Fruit fly (Drosophila melanogaster) whole organism, embryonic: ENCODE data around the gene RpS15Aa.

Source experiments
- Atf-2 ChIP-seq: fragments of 200-800 bp; sonication (Bioruptor generic); optimal IDR thresholded peaks from 2 replicates; lab custom pipeline; 2016; ENCODE audit warnings: missing biosample characterization, missing genetic modification characterization
- CG10267 ChIP-seq: fragments of 200-800 bp; sonication (Bioruptor generic); optimal IDR thresholded peaks from 2 replicates; lab custom pipeline; 2018; ENCODE audit warnings: missing biosample characterization, mild to moderate bottlenecking, missing genetic modification characterization, moderate library complexity
- CG10274 ChIP-seq: fragments of 200-800 bp; sonication (Bioruptor generic); optimal IDR thresholded peaks from 3 replicates; lab custom pipeline; 2017; ENCODE audit warnings: missing biosample characterization, mild to moderate bottlenecking, missing genetic modification characterization
- CG11398 ChIP-seq: fragments of 200-800 bp; sonication (Bioruptor generic); optimal IDR thresholded peaks from 2 replicates; lab custom pipeline; 2016; ENCODE audit warnings: missing biosample characterization, missing genetic modification characterization
- CG12219 ChIP-seq: fragments of 200-800 bp; sonication (Bioruptor generic); optimal IDR thresholded peaks from 3 replicates; lab custom pipeline; 2018; ENCODE audit warnings: missing biosample characterization, mild to moderate bottlenecking, missing genetic modification characterization
- CG12769 ChIP-seq: fragments of 200-800 bp; sonication (Bioruptor generic); optimal IDR thresholded peaks from 2 replicates; lab custom pipeline; 2019; ENCODE audit warnings: missing biosample characterization, mild to moderate bottlenecking, missing genetic modification characterization, moderate library complexity
- CG14710 ChIP-seq: fragments of 200-800 bp; sonication (Bioruptor generic); optimal IDR thresholded peaks from 3 replicates; lab custom pipeline; 2019; ENCODE audit warnings: missing biosample characterization, mild to moderate bottlenecking, missing genetic modification characterization, moderate library complexity
- CG17328 ChIP-seq: fragments of 200-800 bp; sonication (Bioruptor generic); IDR thresholded peaks from 2 replicates; pipeline ENCODE4 v1.3.6; 2022; ENCODE audit warnings: missing biosample characterization, missing genetic modification characterization
- CG18619 ChIP-seq: fragments of 200-800 bp; sonication (Bioruptor generic); optimal IDR thresholded peaks from 3 replicates; lab custom pipeline; 2017; ENCODE audit warnings: missing biosample characterization, mild to moderate bottlenecking, missing genetic modification characterization
- CG31441 ChIP-seq: fragments of 200-800 bp; sonication (Bioruptor generic); IDR thresholded peaks from 2 replicates; pipeline ENCODE4 v1.3.6; 2022; ENCODE audit warnings: missing biosample characterization, missing genetic modification characterization
- CG3407 ChIP-seq: fragments of 200-800 bp; sonication (Bioruptor generic); optimal IDR thresholded peaks from 2 replicates; lab custom pipeline; 2018; ENCODE audit warnings: missing biosample characterization, mild to moderate bottlenecking, missing genetic modification characterization
- CG4404 ChIP-seq: fragments of 200-800 bp; sonication (Bioruptor generic); IDR thresholded peaks from 2 replicates; pipeline ENCODE4 v1.3.6; 2022; ENCODE audit warnings: missing biosample characterization, missing genetic modification characterization
- CG4424 ChIP-seq: fragments of 200-800 bp; sonication (Bioruptor generic); optimal IDR thresholded peaks from 3 replicates; lab custom pipeline; 2016; ENCODE audit warnings: missing biosample characterization, missing genetic modification characterization
- CG4820 ChIP-seq: fragments of 200-800 bp; sonication (Bioruptor generic); optimal IDR thresholded peaks from 3 replicates; lab custom pipeline; 2016; ENCODE audit warnings: missing biosample characterization, missing genetic modification characterization
- CG7745 ChIP-seq: fragments of 200-800 bp; sonication (Bioruptor generic); optimal IDR thresholded peaks from 2 replicates; lab custom pipeline; 2018; ENCODE audit warnings: missing biosample characterization, mild to moderate bottlenecking, missing genetic modification characterization, moderate library complexity
- CG8359 ChIP-seq: fragments of 200-800 bp; sonication (Bioruptor generic); optimal IDR thresholded peaks from 2 replicates; lab custom pipeline; 2017; ENCODE audit warnings: missing biosample characterization, mild to moderate bottlenecking, missing genetic modification characterization, borderline replicate concordance
- CG9437 ChIP-seq: fragments of 200-800 bp; sonication (Bioruptor generic); optimal IDR thresholded peaks from 2 replicates; lab custom pipeline; 2018; ENCODE audit warnings: missing biosample characterization, mild to moderate bottlenecking, missing genetic modification characterization
- Deaf1 ChIP-seq: fragments of 200-800 bp; optimal IDR thresholded peaks from 3 replicates; lab custom pipeline; 2019; ENCODE audit warnings: missing biosample characterization, mild to moderate bottlenecking, missing genetic modification characterization, moderate library complexity
- Gsc ChIP-seq: fragments of 200-800 bp; sonication (Bioruptor generic); IDR thresholded peaks from 2 replicates; pipeline ENCODE4 v1.3.6; 2022; ENCODE audit warnings: missing biosample characterization, missing genetic modification characterization
- HmgZ ChIP-seq: fragments of 200-800 bp; sonication (Bioruptor generic); optimal IDR thresholded peaks from 2 replicates; lab custom pipeline; 2018; ENCODE audit warnings: missing biosample characterization, mild to moderate bottlenecking, missing genetic modification characterization
- Max ChIP-seq: fragments of 200-800 bp; sonication (Bioruptor generic); optimal IDR thresholded peaks from 2 replicates; lab custom pipeline; 2016; ENCODE audit warnings: missing biosample characterization, mild to moderate bottlenecking, missing genetic modification characterization
- NC2α ChIP-seq: fragments of 200-800 bp; sonication (Bioruptor generic); optimal IDR thresholded peaks from 2 replicates; lab custom pipeline; 2016; ENCODE audit warnings: missing biosample characterization, missing genetic modification characterization
- Nf-YA ChIP-seq: fragments of 200-800 bp; sonication (Bioruptor generic); IDR thresholded peaks from 2 replicates; pipeline ENCODE4 v1.3.6; 2022; ENCODE audit warnings: missing biosample characterization, missing genetic modification characterization
- Nf-YB ChIP-seq: fragments of 200-800 bp; sonication (Bioruptor generic); optimal IDR thresholded peaks from 3 replicates; lab custom pipeline; 2019; ENCODE audit warnings: missing biosample characterization, mild to moderate bottlenecking, missing genetic modification characterization, moderate library complexity
- Sin3A ChIP-seq: fragments of >200 bp; optimal IDR thresholded peaks from 2 replicates; lab custom pipeline; 2018
- Sox102F ChIP-seq: fragments of 200-800 bp; sonication (Bioruptor generic); optimal IDR thresholded peaks from 2 replicates; lab custom pipeline; 2018; ENCODE audit warnings: missing biosample characterization, mild to moderate bottlenecking, missing genetic modification characterization, moderate library complexity
- Vsx1 ChIP-seq: fragments of 200-800 bp; sonication (Bioruptor generic); optimal IDR thresholded peaks from 2 replicates; lab custom pipeline; 2017; ENCODE audit warnings: missing biosample characterization, mild to moderate bottlenecking, missing genetic modification characterization, missing genetic modification reagents
- YL-1 ChIP-seq: fragments of 200-800 bp; sonication (Bioruptor generic); optimal IDR thresholded peaks from 3 replicates; lab custom pipeline; 2017; ENCODE audit warnings: missing biosample characterization, mild to moderate bottlenecking, missing genetic modification characterization
- amos ChIP-seq: fragments of 200-800 bp; sonication (Bioruptor generic); IDR thresholded peaks from 2 replicates; pipeline ENCODE4 v1.3.6; 2022; ENCODE audit warnings: missing biosample characterization, missing genetic modification characterization; ENCODE audit not compliant: partially characterized antibody
- ato ChIP-seq: fragments of 200-800 bp; sonication (Bioruptor generic); IDR thresholded peaks from 2 replicates; pipeline ENCODE4 v1.3.6; 2022; ENCODE audit warnings: missing biosample characterization, missing genetic modification characterization; ENCODE audit not compliant: partially characterized antibody
- az2 ChIP-seq: fragments of 200-800 bp; sonication (Bioruptor generic); optimal IDR thresholded peaks from 3 replicates; lab custom pipeline; 2016; ENCODE audit warnings: missing biosample characterization, missing genetic modification characterization
- bbx ChIP-seq: fragments of 200-800 bp; sonication (Bioruptor generic); IDR thresholded peaks from 2 replicates; pipeline ENCODE4 v1.3.6; 2022; ENCODE audit warnings: missing biosample characterization, missing genetic modification characterization; ENCODE audit not compliant: partially characterized antibody
- crol ChIP-seq: fragments of 200-800 bp; sonication (Bioruptor generic); IDR thresholded peaks from 2 replicates; pipeline ENCODE4 v1.3.6; 2022; ENCODE audit warnings: missing biosample characterization, missing genetic modification characterization
- crp ChIP-seq, 2 experiments: fragments of 200-800 bp; sonication (Bioruptor generic); optimal IDR thresholded peaks; 2 replicates in 1 of 2; 3 replicates in 1 of 2; lab custom pipeline; 2017; ENCODE audit warnings: missing biosample characterization in 2 of 2, missing genetic modification characterization in 2 of 2, mild to moderate bottlenecking in 1 of 2, moderate library complexity in 1 of 2
- dati ChIP-seq: fragments of 200-800 bp; sonication (Bioruptor generic); IDR thresholded peaks from 2 replicates; pipeline ENCODE4 v1.3.6; 2022; ENCODE audit warnings: missing biosample characterization, missing genetic modification characterization
- gsb-n ChIP-seq: fragments of 200-800 bp; sonication (Bioruptor generic); optimal IDR thresholded peaks from 3 replicates; lab custom pipeline; 2018; ENCODE audit warnings: missing biosample characterization, mild to moderate bottlenecking, missing genetic modification characterization
- gt ChIP-seq: fragments of 200-800 bp; sonication (Bioruptor generic); IDR thresholded peaks from 2 replicates; pipeline ENCODE4 v1.3.6; 2022; ENCODE audit warnings: missing biosample characterization, missing genetic modification characterization
- her ChIP-seq: fragments of 200-800 bp; sonication (Bioruptor generic); optimal IDR thresholded peaks from 2 replicates; lab custom pipeline; 2016; ENCODE audit warnings: missing biosample characterization, missing genetic modification characterization
- jigr1 ChIP-seq: fragments of 200-800 bp; sonication (Bioruptor generic); IDR thresholded peaks from 3 replicates; pipeline ENCODE4 v1.3.6; 2022; ENCODE audit warnings: missing biosample characterization, missing genetic modification characterization
- jumu ChIP-seq: fragments of 200-800 bp; sonication (Bioruptor generic); optimal IDR thresholded peaks from 3 replicates; lab custom pipeline; 2016; ENCODE audit warnings: missing biosample characterization, missing genetic modification characterization
- knrl ChIP-seq: fragments of 200-800 bp; sonication (Bioruptor generic); IDR thresholded peaks from 3 replicates; pipeline ENCODE4 v1.3.6; 2022; ENCODE audit warnings: missing biosample characterization, missing genetic modification characterization; ENCODE audit not compliant: partially characterized antibody
- mirr ChIP-seq: fragments of 200-800 bp; sonication (Bioruptor generic); optimal IDR thresholded peaks from 3 replicates; lab custom pipeline; 2018; ENCODE audit warnings: missing biosample characterization, mild to moderate bottlenecking, missing genetic modification characterization
- seq ChIP-seq: fragments of 200-800 bp; sonication (Bioruptor generic); IDR thresholded peaks from 2 replicates; pipeline ENCODE4 v1.3.6; 2022; ENCODE audit warnings: missing biosample characterization, missing genetic modification characterization
- slbo ChIP-seq: fragments of 200-800 bp; sonication (Bioruptor generic); IDR thresholded peaks from 2 replicates; pipeline ENCODE4 v1.3.6; 2022; ENCODE audit warnings: missing biosample characterization, missing genetic modification characterization
- sna ChIP-seq: fragments of 200-800 bp; sonication (Bioruptor generic); IDR thresholded peaks from 2 replicates; pipeline ENCODE4 v1.3.6; 2022; ENCODE audit warnings: missing biosample characterization, missing genetic modification characterization; ENCODE audit not compliant: partially characterized antibody
- tap ChIP-seq: fragments of 200-800 bp; optimal IDR thresholded peaks from 3 replicates; lab custom pipeline; 2019; ENCODE audit warnings: missing biosample characterization, mild to moderate bottlenecking, missing genetic modification characterization, moderate library complexity
- unc-4 ChIP-seq: fragments of 200-800 bp; sonication (Bioruptor generic); IDR thresholded peaks from 2 replicates; pipeline ENCODE4 v1.3.6; 2022; ENCODE audit warnings: missing biosample characterization, missing genetic modification characterization; ENCODE audit not compliant: partially characterized antibody
- z ChIP-seq: fragments of 200-800 bp; sonication (Bioruptor generic); IDR thresholded peaks from 3 replicates; pipeline ENCODE4 v1.3.6; 2022; ENCODE audit warnings: missing biosample characterization, missing genetic modification characterization
- zf30C ChIP-seq: fragments of 200-800 bp; sonication (Bioruptor generic); optimal IDR thresholded peaks from 3 replicates; lab custom pipeline; 2018; ENCODE audit warnings: missing biosample characterization, mild to moderate bottlenecking, missing genetic modification characterization
- zfh2 ChIP-seq: fragments of 200-800 bp; sonication (Bioruptor generic); optimal IDR thresholded peaks from 2 replicates; lab custom pipeline; 2016; ENCODE audit warnings: missing biosample characterization, missing genetic modification characterization

Gene RpS15Aa

dm6 chrX:13337454-13337853 lies at the start of gene RpS15Aa (continued):
- TF ChIP-seq z (GFP tag; lab: Robert Waterston, UW), result peak; percentile 51; the same call in 1 of the 3 replicates
- TF ChIP-seq CG31441 (GFP tag; lab: Robert Waterston, UW), result peak; percentile 26; the same call in 1 of the 2 replicates
- TF ChIP-seq Gsc, result no peak
- peak; percentile 37 for TF ChIP-seq CG14710 (tag; lab: Kevin White, UChicago)
- TF ChIP-seq CG10267, result peak; percentile 46
- TF ChIP-seq CG12769, result peak; percentile 54
- TF ChIP-seq sna, result no peak
- TF ChIP-seq Vsx1, result peak; percentile 54
- TF ChIP-seq mirr (GFP tag; lab: Kevin White, UChicago), result peak; percentile 82
- TF ChIP-seq CG17328 (GFP tag; lab: Robert Waterston, UW), result peak; percentile 87
- TF ChIP-seq Max (GFP tag; lab: Kevin White, UChicago), result no peak
- TF ChIP-seq zf30C (GFP tag; lab: Kevin White, UChicago), result peak; percentile 15
- TF ChIP-seq CG10274, result peak; percentile 67
- peak; percentile 76 for TF ChIP-seq CG11398
- peak; percentile 58 for TF ChIP-seq tap (tag; lab: Kevin White, UChicago)
- TF ChIP-seq CG3407 (GFP tag; lab: Kevin White, UChicago), result peak; percentile 47
- TF ChIP-seq YL-1 (GFP tag; lab: Kevin White, UChicago), result peak; percentile 82
- TF ChIP-seq CG7745, result no peak
- peak; percentile 49; the same call in 1 of the 2 replicates for TF ChIP-seq gt (GFP tag; lab: Robert Waterston, UW)
- peak; percentile 57 for TF ChIP-seq HmgZ (tag; lab: Kevin White, UChicago)
- peak in 1 of 2 experiments; percentile 42 for TF ChIP-seq crp (GFP tag; optimal IDR thresholded peaks at IDR 0.05; lab: Kevin White, UChicago)
- TF ChIP-seq CG4820 (GFP tag; lab: Kevin White, UChicago), result peak; percentile 47
- peak; percentile 81 for TF ChIP-seq amos (GFP tag; lab: Robert Waterston, UW)
- TF ChIP-seq CG9437 (GFP tag; lab: Kevin White, UChicago), result peak; percentile 43
- 0 out of 2 replicates have a peak, but pooled peaks have one; percentile 39 for TF ChIP-seq dati (GFP tag; lab: Robert Waterston, UW)
- TF ChIP-seq NC2α (GFP tag; lab: Kevin White, UChicago), result peak; percentile 45
- TF ChIP-seq slbo, result peak; percentile 83
- TF ChIP-seq az2, result peak; percentile 33
- TF ChIP-seq CG4404 (GFP tag; lab: Robert Waterston, UW), result 0 out of 2 replicates have a peak, but pooled peaks have one; percentile 21
- TF ChIP-seq ato, result peak; percentile 43; the same call in 1 of the 2 replicates
- TF ChIP-seq jigr1, result 0 out of 3 replicates have a peak, but pooled peaks have one; percentile 20
- peak; percentile 62 for TF ChIP-seq Atf-2 (GFP tag; lab: Kevin White, UChicago)
- no peak for TF ChIP-seq Sox102F (GFP tag; lab: Kevin White, UChicago)
- TF ChIP-seq her (GFP tag; lab: Kevin White, UChicago), result peak; percentile 75
- TF ChIP-seq CG4424 (GFP tag; lab: Kevin White, UChicago), result peak; percentile 73
- no peak for TF ChIP-seq Deaf1 (tag; lab: Kevin White, UChicago)
- TF ChIP-seq CG8359 (GFP tag; lab: Kevin White, UChicago), result peak; percentile 38
- TF ChIP-seq unc-4 (GFP tag; lab: Robert Waterston, UW), result peak; percentile 40
- peak; percentile 39; the same call in 1 of the 2 replicates for TF ChIP-seq crol (GFP tag; lab: Robert Waterston, UW)
- peak; percentile 66 for TF ChIP-seq CG12219 (GFP tag; lab: Kevin White, UChicago)
- TF ChIP-seq Sin3A, result peak; percentile 21
- peak; percentile 41 for TF ChIP-seq Nf-YB (GFP tag; lab: Kevin White, UChicago)
- peak; percentile 45 for TF ChIP-seq jumu (GFP tag; lab: Kevin White, UChicago)
- peak; percentile 65 for TF ChIP-seq knrl (GFP tag; lab: Robert Waterston, UW)
- TF ChIP-seq CG18619 (GFP tag; lab: Kevin White, UChicago), result peak; percentile 85
- peak; percentile 66 for TF ChIP-seq zfh2 (GFP tag; lab: Kevin White, UChicago)
- peak; percentile 60 for TF ChIP-seq bbx (GFP tag; lab: Robert Waterston, UW)
- peak; percentile 64 for TF ChIP-seq seq (GFP tag; lab: Robert Waterston, UW)
- TF ChIP-seq Nf-YA (GFP tag; lab: Robert Waterston, UW), result peak; percentile 66
- TF ChIP-seq gsb-n, result peak; percentile 47
